Worm (Caenorhabditis elegans): ENCODE results near the gene clec-128.
"Not testable (repeated sequence)": the region's sequence is repeated elsewhere in the genome, so short reads cannot be mapped to it uniquely, and the experiment has no call there.

The clec-128 gene

ce11 chrII:3546381-3546931, 24.4 kb downstream of the clec-128 start, which contains the start of gene apd-3:
apd-3 (minus strand) TSS chrII:3546431.
- TF ChIP-seq elt-3 (tag; optimal IDR thresholded peaks at IDR 0.05) (no peak), F13H6.1 (tag; optimal IDR thresholded peaks at IDR 0.05) (no peak), nhr-237 (tag; optimal IDR thresholded peaks at IDR 0.05) (no peak), alr-1 (tag; optimal IDR thresholded peaks at IDR 0.05) (no peak), zag-1 (tag; optimal IDR thresholded peaks at IDR 0.05) (no peak), nhr-6 (tag; optimal IDR thresholded peaks at IDR 0.05) (no peak), ZK546.5 (tag; optimal IDR thresholded peaks at IDR 0.05) (no peak), elt-1 (tag; optimal IDR thresholded peaks at IDR 0.05) (no peak), sem-4 (tag; optimal IDR thresholded peaks at IDR 0.05) (no peak), mbf-1 (tag; optimal IDR thresholded peaks at IDR 0.05) (no peak), lin-39 (tag; optimal IDR thresholded peaks at IDR 0.05) (no peak)

- no peak for TF ChIP-seq mab-5 (tag; optimal IDR thresholded peaks at IDR 0.05)
- TF ChIP-seq nhr-11 (tag; optimal IDR thresholded peaks at IDR 0.05): no peak
- no peak for TF ChIP-seq elt-1 (tag; optimal IDR thresholded peaks at IDR 0.05)
- TF ChIP-seq Y55F3AM.14 (GFP tag; optimal IDR thresholded peaks at IDR 0.05): no peak
- no peak for TF ChIP-seq nhr-237 (tag; optimal IDR thresholded peaks at IDR 0.05)
- no peak for TF ChIP-seq alr-1 (tag; optimal IDR thresholded peaks at IDR 0.05)
- TF ChIP-seq nhr-10 (tag; optimal IDR thresholded peaks at IDR 0.05): no peak
- no peak for TF ChIP-seq lin-11 (tag; optimal IDR thresholded peaks at IDR 0.05)
- TF ChIP-seq peb-1 (tag; optimal IDR thresholded peaks at IDR 0.05): no peak
- TF ChIP-seq aly-2 (tag; optimal IDR thresholded peaks at IDR 0.05): no peak
- no peak for TF ChIP-seq nhr-6 (tag; optimal IDR thresholded peaks at IDR 0.05)
- TF ChIP-seq snpc-4 (tag; optimal IDR thresholded peaks at IDR 0.05): no peak
- TF ChIP-seq lin-39 (tag; optimal IDR thresholded peaks at IDR 0.05): no peak
- no peak for TF ChIP-seq unc-39 (tag; optimal IDR thresholded peaks at IDR 0.05)
- no peak for TF ChIP-seq ama-1 (optimal IDR thresholded peaks at IDR 0.05)
- TF ChIP-seq nhr-12 (tag; optimal IDR thresholded peaks at IDR 0.05): no peak
- TF ChIP-seq sma-9 (GFP tag; optimal IDR thresholded peaks at IDR 0.05): no peak
- TF ChIP-seq sma-9 (tag; optimal IDR thresholded peaks at IDR 0.05): no peak
- no peak for TF ChIP-seq R02D3.7 (tag; optimal IDR thresholded peaks at IDR 0.05)
- no peak for TF ChIP-seq lsy-2 (tag; optimal IDR thresholded peaks at IDR 0.05)
- no peak for TF ChIP-seq unc-55 (GFP tag; optimal IDR thresholded peaks at IDR 0.05)
Observed at ce11 chrII:3540151-3540550, 30.7 kb downstream of the clec-128 start.

ce11 chrII:3528256-3528655, 42.6 kb downstream of the clec-128 start, which contains the start of gene ncs-6:
ncs-6 (minus strand) TSS chrII:3528516.
- peak; percentile 7 for TF ChIP-seq C34F6.9 (tag; optimal IDR thresholded peaks at IDR 0.05)
- TF ChIP-seq lin-13 (GFP tag; optimal IDR thresholded peaks at IDR 0.05): no peak

DNA sequence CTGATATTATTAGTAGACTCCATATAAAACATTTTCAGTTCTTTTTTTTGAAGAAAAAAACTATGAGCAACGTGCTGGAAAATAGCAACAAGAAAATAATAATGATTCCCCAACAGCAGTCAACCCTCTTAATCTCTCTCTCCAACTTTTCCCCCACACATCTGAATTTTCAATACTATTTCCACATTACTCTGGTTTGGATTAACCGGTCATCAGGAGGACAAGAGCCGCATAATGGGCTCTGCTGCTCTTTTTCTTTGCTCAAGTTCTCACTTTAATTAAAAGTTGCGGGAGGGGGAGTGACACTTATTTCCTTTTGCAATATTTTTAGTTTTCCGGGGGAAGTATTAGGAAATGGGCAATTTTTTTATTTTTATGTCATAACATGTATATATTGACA, 43.4 kb downstream of the clec-128 start:
- TF ChIP-seq zag-1 (tag; optimal IDR thresholded peaks at IDR 0.05) (no peak), ztf-1 (GFP tag; conservative IDR thresholded peaks at IDR 0.05) (no peak), unc-62 (GFP tag; optimal IDR thresholded peaks at IDR 0.05) (no peak), blmp-1 (tag; optimal IDR thresholded peaks at IDR 0.05; ENCODE audit: insufficient read depth) (no peak), lin-13 (GFP tag; optimal IDR thresholded peaks at IDR 0.05) (no peak), mbf-1 (tag; optimal IDR thresholded peaks at IDR 0.05) (no peak)

DNA sequence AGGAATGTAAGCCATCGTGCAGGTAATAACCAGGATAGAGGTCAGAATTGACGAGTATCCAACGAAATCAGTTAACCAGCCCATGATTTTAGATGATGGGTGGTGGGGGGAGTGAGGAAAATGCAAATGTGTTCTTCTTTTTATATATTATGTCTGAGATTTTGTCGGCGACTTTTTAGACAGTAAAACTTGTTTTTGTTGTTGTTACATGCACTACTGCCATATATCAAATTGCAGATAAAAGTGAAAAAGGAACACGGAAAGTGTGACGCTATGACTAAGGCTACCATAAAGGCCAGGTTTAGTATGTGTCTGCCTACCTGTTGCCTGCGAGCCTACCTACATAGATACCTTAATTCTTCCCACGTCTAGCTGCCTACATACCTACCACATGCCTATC, 46.7 kb downstream of the clec-128 start, which contains the start of gene col-72:
Gene col-72, minus strand, starts transcription at position 101 of the 400 bp plus-strand sequence.
- TF ChIP-seq nhr-6 (tag; optimal IDR thresholded peaks at IDR 0.05): no peak

DNA sequence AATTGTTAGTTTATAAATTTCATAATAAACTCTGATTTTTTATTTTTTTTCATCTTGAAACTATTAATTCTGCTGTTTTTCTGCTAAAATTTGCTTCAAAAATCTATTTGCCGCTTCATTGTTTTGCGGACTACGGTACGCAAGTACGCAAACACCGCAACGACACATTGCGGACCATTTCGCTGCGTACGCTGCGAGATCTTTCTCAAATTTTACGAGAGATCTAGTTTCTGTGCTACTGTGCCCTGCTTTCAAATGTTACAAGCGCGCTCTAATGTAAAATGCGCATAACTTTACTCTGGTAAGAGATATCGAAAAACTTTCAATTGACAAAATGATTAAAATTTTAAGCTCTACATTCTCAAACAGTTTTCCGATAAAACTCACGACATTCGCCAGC, 47.3 kb downstream of the clec-128 start:
- TF ChIP-seq nhr-25 (tag; optimal IDR thresholded peaks at IDR 0.05): peak; percentile 61
- TF ChIP-seq gmeb-1 (tag; optimal IDR thresholded peaks at IDR 0.05): peak; percentile 48
- peak; percentile 89 to 97 for TF ChIP-seq lsy-2 (tag; optimal IDR thresholded peaks at IDR 0.05)
- TF ChIP-seq ZK546.5 (tag; optimal IDR thresholded peaks at IDR 0.05): peak; percentile 6
- TF ChIP-seq F13H6.1 (tag; optimal IDR thresholded peaks at IDR 0.05): peak; percentile 56
- TF ChIP-seq sma-3 (GFP tag; optimal IDR thresholded peaks at IDR 0.05): peak; percentile 32
- TF ChIP-seq crh-2 (tag; optimal IDR thresholded peaks at IDR 0.05): peak; percentile 43
- TF ChIP-seq nhr-129 (tag; optimal IDR thresholded peaks at IDR 0.05): peak; percentile 73
- TF ChIP-seq lin-13 (GFP tag; optimal IDR thresholded peaks at IDR 0.05): peak; percentile 67
- TF ChIP-seq sma-9 (GFP tag; optimal IDR thresholded peaks at IDR 0.05): peak; percentile 55
- not testable (repeated sequence) for TF ChIP-seq sma-9 (tag; optimal IDR thresholded peaks at IDR 0.05)
- peak; percentile 87 for TF ChIP-seq unc-55 (GFP tag; optimal IDR thresholded peaks at IDR 0.05)
- peak; percentile 68 for TF ChIP-seq C34F6.9 (tag; optimal IDR thresholded peaks at IDR 0.05)
- peak; percentile 20 for TF ChIP-seq zag-1 (tag; optimal IDR thresholded peaks at IDR 0.05)
- TF ChIP-seq lin-11 (tag; optimal IDR thresholded peaks at IDR 0.05): peak; percentile 4
